Worm (Caenorhabditis elegans): ENCODE data around the gene let-765.

- TF ChIP-seq ztf-23 (GFP tag; IDR thresholded peaks at IDR 0.05): no peak
- no peak for TF ChIP-seq flt-1 (GFP tag; IDR thresholded peaks at IDR 0.05)
Observed at ce11 chrIII:6592075-6592474, 8.9 kb downstream of the let-765 start, which contains the start of gene F20H11.1.
